Worm (Caenorhabditis elegans): ENCODE measurements around the gene swt-4.

DNA sequence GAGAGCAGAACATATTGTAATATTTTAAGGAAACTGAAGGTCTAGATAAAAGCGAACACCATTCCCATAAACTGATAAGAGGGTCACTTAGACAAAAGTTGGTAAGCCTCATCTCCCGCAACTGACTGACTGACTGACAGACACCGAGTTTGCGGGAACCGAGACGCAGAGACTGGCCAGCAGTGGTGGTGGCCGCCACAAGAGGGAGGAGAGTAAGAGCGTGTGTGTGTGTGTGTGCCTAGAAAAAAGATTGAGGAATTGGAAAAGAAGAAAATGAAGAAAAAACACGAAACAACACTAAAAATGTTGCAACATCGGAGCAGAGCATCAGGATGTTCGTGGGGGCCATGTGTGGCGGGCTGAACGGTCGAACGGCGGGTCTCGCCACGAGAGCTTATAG is 5.6 kb upstream of the swt-4 start:
- TF ChIP-seq ama-1 (optimal IDR thresholded peaks at IDR 0.05): no peak
- no peak for TF ChIP-seq pqm-1 (tag; optimal IDR thresholded peaks at IDR 0.05)
- TF ChIP-seq ceh-31 (tag; optimal IDR thresholded peaks at IDR 0.05): no peak
- no peak for TF ChIP-seq zip-5 (tag; optimal IDR thresholded peaks at IDR 0.05)

All from whole organism, late embryonic.